Worm (Caenorhabditis elegans) whole organism, young adult: ENCODE measurements around the gene cut-6.

Experiments
- T26A5.8 ChIP-seq: sonication (generic microtip); optimal IDR thresholded peaks from 2 replicates; lab custom pipeline; 2016; ENCODE audit warnings: missing genetic modification characterization, missing compliant biosample characterization
- Y53G8AR.9 ChIP-seq: fragments of 200-800 bp; sonication (Bioruptor generic); conservative IDR thresholded peaks from 2 replicates; pipeline ENCODE4 v1.3.6; 2022; ENCODE audit warnings: missing genetic modification reagents, missing genetic modification characterization, missing compliant biosample characterization
- ZK185.1 ChIP-seq: sonication (generic microtip); optimal IDR thresholded peaks from 2 replicates; lab custom pipeline; 2016; ENCODE audit warnings: mild to moderate bottlenecking, missing genetic modification characterization, missing compliant biosample characterization; ENCODE audit not compliant: poor library complexity, severe bottlenecking
- ama-1 ChIP-seq, 3 experiments: fragments of 150-350 bp in 1 of 3; sonication (generic microtip) in 2 of 3; optimal IDR thresholded peaks; 2 replicates each; lab custom pipeline; 2014 to 2018; ENCODE audit warnings: missing biosample characterization in 2 of 3, missing genetic modification characterization in 2 of 3, missing genetic modification reagents in 2 of 3
- atf-7 ChIP-seq: sonication (generic microtip); optimal IDR thresholded peaks from 2 replicates; lab custom pipeline; 2017; ENCODE audit warnings: mild to moderate bottlenecking, missing genetic modification characterization, missing compliant biosample characterization
- pha-4 ChIP-seq: fragments of 150-350 bp; sonication (generic microtip); optimal IDR thresholded peaks from 2 replicates; lab custom pipeline; 2014; ENCODE audit warnings: missing biosample characterization, missing genetic modification reagents, missing genetic modification characterization
- unc-62 ChIP-seq: fragments of 150-350 bp; optimal IDR thresholded peaks from 2 replicates; lab custom pipeline; 2014; ENCODE audit warnings: missing biosample characterization, missing genetic modification reagents, missing genetic modification characterization

DNA sequence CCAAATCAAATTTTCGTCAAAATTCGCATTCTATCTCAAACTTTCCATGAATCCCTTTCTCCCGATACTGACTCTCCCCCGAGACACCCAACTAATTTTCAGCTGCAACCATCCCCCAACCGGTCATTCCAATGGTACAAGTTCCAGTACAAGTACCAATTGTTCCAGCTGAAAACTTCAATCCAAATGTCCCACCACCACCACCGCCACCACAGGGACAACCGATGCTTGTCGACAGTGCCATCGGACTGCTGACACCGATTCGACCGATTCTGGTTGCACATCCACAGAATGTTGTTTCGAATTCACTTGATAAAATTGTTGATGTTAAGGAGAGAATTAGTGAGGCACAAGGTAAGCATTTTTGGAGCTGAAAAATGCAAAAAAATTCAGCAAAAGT, 34.3 kb downstream of the cut-6 start:
- TF ChIP-seq atf-7, result no peak
- no peak for TF ChIP-seq unc-62 (GFP tag; lab: Kevin White, UChicago)
- TF ChIP-seq pha-4, result no peak
- TF ChIP-seq ZK185.1, result no peak
- no peak for TF ChIP-seq ama-1 (optimal IDR thresholded peaks at IDR 0.05; lab: Kevin White, UChicago)
- TF ChIP-seq ama-1 (GFP tag; optimal IDR thresholded peaks at IDR 0.05; lab: Kevin White, UChicago), result no peak
- TF ChIP-seq Y53G8AR.9 (GFP tag; lab: Robert Waterston, UW), result no peak
- TF ChIP-seq T26A5.8, result no peak
